Worm (Caenorhabditis elegans) whole organism, midembryonic: ENCODE data around the gene gtf-2H5.

Experiments
- T22C8.4 ChIP-seq: fragments of 200-800 bp; sonication (Bioruptor generic); IDR thresholded peaks from 2 replicates; pipeline ENCODE4 v1.3.6; 2022; ENCODE audit warnings: missing genetic modification characterization, missing compliant biosample characterization
- cog-1 ChIP-seq: sonication (generic microtip); optimal IDR thresholded peaks from 2 replicates; lab custom pipeline; 2016; ENCODE audit warnings: missing genetic modification characterization, missing compliant biosample characterization
- flt-1 ChIP-seq: fragments of 200-800 bp; sonication (Bioruptor generic); IDR thresholded peaks from 2 replicates; pipeline ENCODE4 v1.3.6; 2022; ENCODE audit warnings: missing genetic modification characterization, missing compliant biosample characterization
- klf-2 ChIP-seq: fragments of 200-800 bp; sonication (Bioruptor generic); conservative IDR thresholded peaks from 2 replicates; pipeline ENCODE4 v1.3.6; 2022; ENCODE audit warnings: missing genetic modification reagents, missing genetic modification characterization, missing compliant biosample characterization
- med-1 ChIP-seq: sonication (generic microtip); optimal IDR thresholded peaks from 2 replicates; lab custom pipeline; 2017; ENCODE audit warnings: missing genetic modification characterization, mild to moderate bottlenecking, missing compliant biosample characterization, antibody characterized with exemption, missing genetic modification reagents; ENCODE audit not compliant: insufficient read depth
- tab-1 ChIP-seq: fragments of 200-800 bp; sonication (Bioruptor generic); IDR thresholded peaks from 2 replicates; pipeline ENCODE4 v1.3.6; 2022; ENCODE audit warnings: missing genetic modification characterization, missing compliant biosample characterization
- ztf-23 ChIP-seq: fragments of 200-800 bp; sonication (Bioruptor generic); IDR thresholded peaks from 2 replicates; pipeline ENCODE4 v1.3.6; 2022; ENCODE audit warnings: missing genetic modification reagents, missing genetic modification characterization, missing compliant biosample characterization

ce11 chrIII:549231-549630 lies 28.1 kb downstream of the gtf-2H5 start:
- no peak for TF ChIP-seq med-1 (GFP tag; lab: Kevin White, UChicago)
- TF ChIP-seq cog-1 (tag; lab: Kevin White, UChicago) = no peak
- no peak for TF ChIP-seq tab-1
- no peak for TF ChIP-seq flt-1 (GFP tag; lab: Robert Waterston, UW)
- no peak for TF ChIP-seq T22C8.4 (GFP tag; lab: Robert Waterston, UW)
- no peak for TF ChIP-seq klf-2 (GFP tag; lab: Robert Waterston, UW)
- TF ChIP-seq ztf-23 (GFP tag; lab: Robert Waterston, UW) = no peak
